Worm (Caenorhabditis elegans): ENCODE data around the gene T09B9.4.

Gene T09B9.4

ce11 chrX:9754537-9754936 is 19.6 kb downstream of the T09B9.4 start:
- TF ChIP-seq aly-1 (tag; optimal IDR thresholded peaks at IDR 0.05) (no peak), tra-4 (tag; optimal IDR thresholded peaks at IDR 0.05) (no peak), hnd-1 (tag; optimal IDR thresholded peaks at IDR 0.05) (no peak), scrt-1 (GFP tag; IDR thresholded peaks at IDR 0.05) (no peak), B0310.2 (tag; optimal IDR thresholded peaks at IDR 0.05) (no peak), flt-1 (GFP tag; IDR thresholded peaks at IDR 0.05) (no peak), ets-7 (tag; optimal IDR thresholded peaks at IDR 0.05) (no peak), ceh-13 (GFP tag; optimal IDR thresholded peaks at IDR 0.05) (no peak), pes-1 (GFP tag; IDR thresholded peaks at IDR 0.05) (no peak), hmbx-1 (tag; optimal IDR thresholded peaks at IDR 0.05) (no peak), ama-1 (optimal IDR thresholded peaks at IDR 0.05) (no peak), tbx-37 (GFP tag; conservative IDR thresholded peaks at IDR 0.05) (no peak)

ce11 chrX:9743513-9743914 is 30.6 kb downstream of the T09B9.4 start:
- TF ChIP-seq tbx-37 (GFP tag; conservative IDR thresholded peaks at IDR 0.05) (peak; percentile 99), ceh-13 (GFP tag; optimal IDR thresholded peaks at IDR 0.05) (peak; percentile 95), hmbx-1 (tag; optimal IDR thresholded peaks at IDR 0.05) (peak; percentile 92), pes-1 (GFP tag; IDR thresholded peaks at IDR 0.05) (peak; percentile 99), tbx-11 (GFP tag; IDR thresholded peaks at IDR 0.05) (peak; percentile 99), F13C5.2 (tag; optimal IDR thresholded peaks at IDR 0.05) (peak; percentile 97), tra-4 (tag; optimal IDR thresholded peaks at IDR 0.05) (peak; percentile 91), aly-1 (tag; optimal IDR thresholded peaks at IDR 0.05) (peak; percentile 98), hnd-1 (tag; optimal IDR thresholded peaks at IDR 0.05) (peak; percentile 95), scrt-1 (GFP tag; IDR thresholded peaks at IDR 0.05) (peak; percentile 99), B0310.2 (tag; optimal IDR thresholded peaks at IDR 0.05) (peak; percentile 98), flt-1 (GFP tag; IDR thresholded peaks at IDR 0.05) (peak; percentile 98), ceh-36 (tag; optimal IDR thresholded peaks at IDR 0.05) (peak; percentile 95), ets-7 (tag; optimal IDR thresholded peaks at IDR 0.05) (peak; percentile 93), sea-1 (GFP tag; conservative IDR thresholded peaks at IDR 0.05) (peak; percentile 98), hmg-4 (GFP tag; optimal IDR thresholded peaks at IDR 0.05) (peak; percentile 99)

ce11 chrX:9742058-9742457 is 32.1 kb downstream of the T09B9.4 start:
- TF ChIP-seq scrt-1 (GFP tag; IDR thresholded peaks at IDR 0.05), result no peak
- TF ChIP-seq hnd-1 (tag; optimal IDR thresholded peaks at IDR 0.05), result no peak
- no peak for TF ChIP-seq pes-1 (GFP tag; IDR thresholded peaks at IDR 0.05)

DNA sequence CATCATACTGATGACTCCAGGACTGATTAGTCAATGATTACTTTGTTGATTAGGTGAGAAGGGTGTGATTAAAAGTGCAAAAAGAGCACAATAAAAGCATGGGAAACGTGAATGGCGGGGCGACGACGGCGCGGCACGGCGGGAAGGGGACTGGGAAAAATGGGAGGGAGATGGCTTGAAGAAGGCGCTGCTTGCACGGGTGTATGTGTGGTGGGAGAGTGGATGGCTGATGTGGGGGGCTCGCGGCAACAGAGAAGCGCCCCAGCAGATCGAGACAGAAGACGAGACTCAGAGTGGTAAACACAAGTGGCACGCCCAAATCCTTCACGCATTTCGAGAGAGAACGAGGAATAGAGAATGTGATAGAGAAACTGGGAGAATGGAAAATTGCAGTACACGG is 36.4 kb downstream of the T09B9.4 start, which contains the start of gene F15G9.5:
F15G9.5 (minus strand) TSS at position 159 of the 400 bp plus-strand sequence.
- TF ChIP-seq hmg-4 (GFP tag; optimal IDR thresholded peaks at IDR 0.05) (peak; percentile 32), F13C5.2 (tag; optimal IDR thresholded peaks at IDR 0.05) (peak; percentile 49), hnd-1 (tag; optimal IDR thresholded peaks at IDR 0.05) (no peak)

DNA sequence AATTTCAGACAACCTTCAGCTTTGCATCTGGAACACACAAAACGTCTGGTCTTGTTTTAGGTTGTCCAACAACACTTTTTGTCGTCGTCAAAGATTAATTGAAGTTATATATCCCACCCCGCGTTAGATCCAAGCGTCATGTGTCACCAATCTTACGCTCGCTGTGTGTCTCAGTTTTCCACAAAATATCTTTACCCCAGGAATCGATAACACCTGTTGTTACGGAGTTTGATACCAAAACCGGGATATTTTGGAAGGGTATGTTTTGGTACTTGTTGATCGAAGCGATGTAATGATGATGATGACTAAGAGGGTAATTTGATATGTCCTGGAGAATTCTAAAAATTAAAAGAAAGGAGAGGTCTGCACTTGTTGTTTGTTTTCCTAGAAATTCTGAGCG is 38.7 kb downstream of the T09B9.4 start:
- no peak for TF ChIP-seq sea-1 (GFP tag; conservative IDR thresholded peaks at IDR 0.05)
- TF ChIP-seq ceh-36 (tag; optimal IDR thresholded peaks at IDR 0.05), result no peak
- no peak for TF ChIP-seq tbx-37 (GFP tag; conservative IDR thresholded peaks at IDR 0.05)
